Worm (Caenorhabditis elegans): Measurements from ENCODE around the gene F36F12.1.

The F36F12.1 gene

DNA sequence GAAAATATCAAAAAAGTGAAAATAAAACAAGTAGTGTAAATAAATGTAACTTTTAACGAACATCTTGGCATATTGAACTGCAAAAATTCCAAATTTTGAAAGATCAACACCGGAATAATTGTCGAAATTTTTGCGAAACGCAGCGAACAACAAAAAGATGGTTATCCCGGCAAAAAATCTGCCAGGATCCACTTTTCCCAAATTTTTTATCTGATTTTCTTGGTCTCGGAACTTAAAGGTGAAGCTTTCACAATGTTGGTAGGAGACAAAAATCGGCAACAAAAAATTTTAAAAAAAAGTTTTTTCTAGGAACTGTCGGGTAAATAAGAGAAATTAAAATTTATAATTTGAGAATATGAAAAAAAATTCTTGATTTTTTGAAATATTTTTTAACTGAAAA, 15.6 kb upstream of the F36F12.1 start, which contains the start of gene bgnt-1.2:
bgnt-1.2 (minus strand) TSS at position 101 of the 400 bp plus-strand sequence.
- TF ChIP-seq hlh-30 (tag; optimal IDR thresholded peaks at IDR 0.05; ENCODE audit: insufficient read depth) = no peak
- no peak for TF ChIP-seq npax-4 (tag; optimal IDR thresholded peaks at IDR 0.05)
- no peak for TF ChIP-seq pag-3 (tag; optimal IDR thresholded peaks at IDR 0.05; ENCODE audit: borderline replicate concordance)
- TF ChIP-seq madf-2 (tag; optimal IDR thresholded peaks at IDR 0.05) = no peak

DNA sequence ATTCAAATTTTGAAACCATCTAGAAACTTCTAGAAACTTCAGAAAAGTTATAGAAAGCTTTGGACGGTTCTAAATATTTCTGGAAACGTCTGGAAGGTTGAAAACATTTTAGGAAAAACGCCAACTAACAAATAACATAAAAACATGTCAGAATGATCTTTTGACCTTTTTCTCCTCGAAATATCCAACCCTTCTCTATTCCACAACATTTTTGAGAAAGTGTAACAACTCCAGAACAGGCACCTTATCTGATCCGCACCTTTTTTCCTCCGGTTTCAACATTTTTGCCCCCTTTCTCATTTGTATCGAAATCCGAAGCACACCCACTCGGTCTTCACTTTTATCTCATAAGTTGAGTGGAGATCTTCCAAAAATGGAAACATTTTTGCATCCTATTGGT, 7.3 kb upstream of the F36F12.1 start, which contains the start of gene F22F7.3:
F22F7.3 (plus strand) TSS at position 301 of the 400 bp plus-strand sequence.
- TF ChIP-seq fax-1 (tag; optimal IDR thresholded peaks at IDR 0.05) (no peak), unc-3 (GFP tag; conservative IDR thresholded peaks at IDR 0.05) (no peak), unc-3 (tag; optimal IDR thresholded peaks at IDR 0.05) (no peak), pqm-1 (tag; optimal IDR thresholded peaks at IDR 0.05) (no peak), pat-9 (tag; optimal IDR thresholded peaks at IDR 0.05) (no peak), sdc-2 (tag; optimal IDR thresholded peaks at IDR 0.05) (no peak), sox-2 (GFP tag; IDR thresholded peaks at IDR 0.05) (no peak), elt-4 (tag; optimal IDR thresholded peaks at IDR 0.05) (no peak), ceh-14 (tag; optimal IDR thresholded peaks at IDR 0.05) (no peak), ceh-9 (tag; optimal IDR thresholded peaks at IDR 0.05) (no peak), sox-4 (tag; optimal IDR thresholded peaks at IDR 0.05) (no peak), ahr-1 (tag; optimal IDR thresholded peaks at IDR 0.05) (no peak), ama-1 (optimal IDR thresholded peaks at IDR 0.05) (no peak), syd-9 (tag; optimal IDR thresholded peaks at IDR 0.05) (no peak), ceh-34 (tag; optimal IDR thresholded peaks at IDR 0.05) (no peak)

DNA sequence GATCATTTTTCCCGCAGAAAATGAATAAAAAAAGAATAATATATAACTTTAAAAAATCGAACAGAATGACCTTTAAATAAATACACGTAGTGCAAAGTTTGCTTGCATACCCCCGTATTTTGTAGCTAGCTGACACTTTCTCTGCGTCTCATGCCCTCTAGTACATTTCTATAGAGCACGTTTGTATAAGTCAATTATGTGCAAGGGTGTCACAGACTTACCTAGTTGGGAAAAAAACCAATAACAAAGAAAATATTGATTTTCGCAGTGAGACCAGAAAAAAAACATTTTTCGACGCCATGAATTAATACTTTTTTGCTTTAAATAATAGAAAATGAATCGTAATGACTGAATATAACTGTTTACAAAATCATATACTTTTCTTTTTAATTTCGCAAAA, 6.3 kb upstream of the F36F12.1 start, which contains the start of gene ckb-4:
ckb-4 (minus strand) TSS at position 140 of the 400 bp plus-strand sequence.
- TF ChIP-seq ceh-6 (GFP tag; optimal IDR thresholded peaks at IDR 0.05) (no peak), ceh-31 (tag; optimal IDR thresholded peaks at IDR 0.05) (peak; percentile 19), K09A11.1 (tag; optimal IDR thresholded peaks at IDR 0.05; ENCODE audit: insufficient read depth) (no peak), ceh-24 (tag; optimal IDR thresholded peaks at IDR 0.05) (no peak), npax-4 (tag; optimal IDR thresholded peaks at IDR 0.05) (no peak), ceh-14 (tag; optimal IDR thresholded peaks at IDR 0.05) (no peak), ceh-48 (tag; optimal IDR thresholded peaks at IDR 0.05) (peak; percentile 62), nhr-11 (tag; optimal IDR thresholded peaks at IDR 0.05) (no peak), hlh-15 (tag; optimal IDR thresholded peaks at IDR 0.05) (no peak), che-1 (tag; optimal IDR thresholded peaks at IDR 0.05) (no peak), ceh-2 (tag; optimal IDR thresholded peaks at IDR 0.05) (no peak), gmeb-2 (tag; optimal IDR thresholded peaks at IDR 0.05) (no peak), ama-1 (optimal IDR thresholded peaks at IDR 0.05) (no peak), fax-1 (tag; optimal IDR thresholded peaks at IDR 0.05) (no peak), ceh-30 (tag; optimal IDR thresholded peaks at IDR 0.05) (no peak), ceh-45 (GFP tag; IDR thresholded peaks at IDR 0.05) (no peak), mec-3 (tag; optimal IDR thresholded peaks at IDR 0.05; ENCODE audit: borderline replicate concordance) (no peak), pha-2 (tag; optimal IDR thresholded peaks at IDR 0.05) (no peak), dmd-4 (tag; optimal IDR thresholded peaks at IDR 0.05; ENCODE audit: borderline replicate concordance) (no peak), hlh-13 (GFP tag; optimal IDR thresholded peaks at IDR 0.05) (no peak), nfya-1 (tag; optimal IDR thresholded peaks at IDR 0.05) (peak; percentile 11), Y22D7AL.16 (tag; optimal IDR thresholded peaks at IDR 0.05) (no peak), lim-6 (tag; optimal IDR thresholded peaks at IDR 0.05) (no peak), hlh-6 (tag; optimal IDR thresholded peaks at IDR 0.05) (no peak), sdc-2 (tag; optimal IDR thresholded peaks at IDR 0.05) (no peak), syd-9 (tag; optimal IDR thresholded peaks at IDR 0.05) (no peak), unc-42 (tag; optimal IDR thresholded peaks at IDR 0.05) (peak; percentile 82), T23F11.4 (GFP tag; optimal IDR thresholded peaks at IDR 0.05) (no peak), ref-2 (tag; optimal IDR thresholded peaks at IDR 0.05) (no peak), tbx-7 (tag; optimal IDR thresholded peaks at IDR 0.05) (no peak), ceh-22 (tag; optimal IDR thresholded peaks at IDR 0.05) (no peak)
